Worm (Caenorhabditis elegans): ENCODE measurements around the gene Y57G11C.3.

Y57G11C.3 gene

DNA sequence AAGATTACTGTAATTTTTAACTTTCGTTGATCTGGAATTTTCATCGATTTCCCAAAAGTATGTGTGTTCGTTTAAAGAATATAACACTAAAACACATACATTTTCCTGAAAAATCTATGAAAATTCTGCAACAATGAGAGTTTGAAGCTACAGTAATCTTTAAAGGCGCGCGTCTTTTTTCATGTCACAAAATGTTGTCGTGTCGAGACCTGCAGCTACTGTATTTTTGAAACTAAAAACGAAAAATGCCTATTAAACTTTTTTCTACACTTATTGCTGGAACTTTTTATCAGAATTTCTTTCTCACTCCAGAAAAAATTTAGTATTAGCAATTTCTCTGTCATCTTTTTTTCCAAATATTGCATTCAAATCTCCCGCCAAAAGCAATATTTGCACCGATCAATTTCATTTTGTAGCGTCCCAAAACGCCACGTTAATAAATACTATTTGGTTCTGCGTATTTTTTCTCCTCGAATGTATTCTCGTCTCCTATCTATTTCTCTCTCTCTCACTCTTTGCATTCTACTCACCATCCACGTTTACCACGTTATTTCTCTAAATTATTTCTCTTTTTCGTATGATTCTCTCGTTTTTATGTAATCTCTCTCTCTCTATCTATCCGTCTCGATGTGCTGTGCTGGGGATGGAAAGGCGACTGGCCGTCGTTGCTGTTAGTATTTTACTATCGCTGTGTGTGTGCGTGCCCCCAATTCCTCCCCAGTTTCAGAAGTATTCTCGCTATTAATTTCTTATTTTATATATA, 18.6 kb downstream of the Y57G11C.3 start, which contains the start of gene melo-1:
TSS of gene melo-1 (plus strand) at position 658 of the 763 bp plus-strand sequence.
- TF ChIP-seq eyg-1 (tag; optimal IDR thresholded peaks at IDR 0.05) (no peak), tbx-2 (tag; optimal IDR thresholded peaks at IDR 0.05) (no peak), nfya-1 (tag; optimal IDR thresholded peaks at IDR 0.05) (peak; percentile 60), nhr-232 (tag; optimal IDR thresholded peaks at IDR 0.05) (no peak), pqm-1 (tag; optimal IDR thresholded peaks at IDR 0.05) (no peak), ceh-30 (tag; optimal IDR thresholded peaks at IDR 0.05) (no peak), ceh-19 (GFP tag; optimal IDR thresholded peaks at IDR 0.05) (peak; percentile 11), unc-42 (tag; optimal IDR thresholded peaks at IDR 0.05) (peak; percentile 51), sox-2 (GFP tag; IDR thresholded peaks at IDR 0.05) (no peak), unc-55 (GFP tag; optimal IDR thresholded peaks at IDR 0.05) (peak; percentile 42), ceh-45 (GFP tag; IDR thresholded peaks at IDR 0.05) (no peak)

DNA sequence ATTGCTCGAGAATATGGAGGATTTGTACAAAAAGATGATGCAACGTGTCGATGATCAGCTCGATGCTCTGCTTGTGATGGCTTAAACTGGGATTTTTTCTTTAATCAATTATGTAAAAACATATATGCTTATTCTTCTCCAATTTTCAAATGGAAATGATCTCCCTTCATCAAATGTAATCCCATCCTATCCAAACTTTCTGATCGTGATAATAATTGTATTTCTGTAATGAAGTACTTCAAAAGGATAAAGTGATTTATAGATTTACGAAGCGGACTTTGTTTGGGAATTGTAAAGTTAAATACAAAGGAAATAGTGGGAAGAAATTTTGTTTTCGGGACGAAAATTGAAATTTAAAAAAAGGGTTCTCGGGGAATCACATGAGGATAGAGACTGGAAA, 22.6 kb downstream of the Y57G11C.3 start:
- TF ChIP-seq pros-1 (tag; optimal IDR thresholded peaks at IDR 0.05) (no peak), unc-42 (tag; optimal IDR thresholded peaks at IDR 0.05) (no peak), ama-1 (optimal IDR thresholded peaks at IDR 0.05) (peak; percentile 13), mec-3 (tag; optimal IDR thresholded peaks at IDR 0.05; ENCODE audit: borderline replicate concordance) (no peak), eyg-1 (tag; optimal IDR thresholded peaks at IDR 0.05) (no peak), hlh-15 (tag; optimal IDR thresholded peaks at IDR 0.05) (no peak), ceh-45 (GFP tag; IDR thresholded peaks at IDR 0.05) (no peak)

DNA sequence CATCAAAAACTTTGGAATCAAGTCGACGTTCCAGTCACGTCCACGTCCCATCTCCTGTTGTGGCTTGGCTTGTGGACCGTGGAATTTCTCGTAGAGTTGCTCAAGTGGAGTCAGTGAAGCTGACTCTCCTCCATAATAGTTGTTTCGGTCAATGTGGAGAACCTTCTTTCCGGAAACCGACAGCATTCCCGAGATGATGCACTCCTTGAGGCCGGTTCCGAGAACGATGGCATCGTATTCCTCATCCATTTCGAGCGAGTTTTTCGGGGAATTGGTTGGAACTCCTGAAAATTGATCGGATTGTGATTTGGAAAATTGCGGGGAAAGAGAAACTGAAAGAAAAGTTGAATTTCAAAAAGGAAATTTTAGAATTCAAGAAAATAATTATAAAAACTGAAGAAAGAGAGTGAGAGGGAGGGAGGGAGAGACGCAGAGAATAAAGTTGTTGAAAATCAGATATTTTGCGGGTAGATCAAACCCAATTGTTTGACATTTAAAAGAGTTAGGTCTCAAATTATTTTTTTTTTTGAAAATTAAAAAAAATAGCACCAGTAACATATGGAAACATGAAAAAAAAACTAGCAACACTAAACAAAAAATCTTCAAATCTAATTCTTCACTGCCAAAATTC, 24.7 kb downstream of the Y57G11C.3 start, which contains the start of gene gdi-1:
TSS of gene gdi-1 (minus strand) at position 286 of the 631 bp plus-strand sequence.
- TF ChIP-seq ceh-6 (GFP tag; optimal IDR thresholded peaks at IDR 0.05) = no peak
- TF ChIP-seq hlh-6 (tag; optimal IDR thresholded peaks at IDR 0.05) = no peak
- no peak for TF ChIP-seq K02D7.2 (tag; optimal IDR thresholded peaks at IDR 0.05)
- no peak for TF ChIP-seq ztf-16 (tag; optimal IDR thresholded peaks at IDR 0.05)
- TF ChIP-seq elt-2 (tag; optimal IDR thresholded peaks at IDR 0.05) = no peak

DNA sequence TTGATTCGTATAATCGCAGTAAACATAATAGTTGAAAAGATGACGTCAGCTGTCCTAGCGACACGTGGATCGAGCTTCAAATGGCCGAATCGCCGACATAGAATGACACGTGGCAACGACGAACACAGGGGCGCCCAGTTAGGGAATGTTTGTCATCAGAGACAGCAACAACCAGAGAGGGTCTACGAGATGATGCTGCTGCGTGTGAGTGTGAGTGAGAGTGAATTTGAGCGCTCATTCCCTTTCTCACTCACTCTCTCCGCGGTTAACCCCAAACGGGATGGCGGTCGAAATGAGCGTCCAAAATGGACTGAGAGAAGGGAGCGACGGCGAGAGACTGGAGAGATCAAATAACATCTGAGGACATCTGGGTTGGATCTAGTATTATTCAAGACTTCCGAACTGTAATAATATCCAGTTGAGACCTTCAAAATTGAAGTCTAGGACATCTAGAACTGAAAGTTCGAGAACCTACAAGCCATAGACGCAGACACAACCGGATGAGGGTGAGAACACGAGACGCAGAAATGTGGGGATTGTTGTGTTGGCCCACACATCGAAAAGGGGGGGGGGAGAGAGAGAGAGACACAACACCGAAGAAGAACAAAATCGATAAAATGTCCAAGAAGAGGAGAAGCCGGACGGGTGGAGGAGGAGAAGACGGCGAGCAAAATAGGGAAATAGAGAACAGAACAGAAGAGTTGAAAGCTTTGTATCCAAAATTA, 26.1 kb downstream of the Y57G11C.3 start:
- TF ChIP-seq ets-4 (tag; optimal IDR thresholded peaks at IDR 0.05) (peak; percentile 51), fax-1 (tag; optimal IDR thresholded peaks at IDR 0.05) (no peak), lin-11 (tag; optimal IDR thresholded peaks at IDR 0.05) (no peak), syd-9 (tag; optimal IDR thresholded peaks at IDR 0.05) (peak; percentile 13), unc-3 (GFP tag; conservative IDR thresholded peaks at IDR 0.05) (no peak), unc-3 (tag; optimal IDR thresholded peaks at IDR 0.05) (no peak), ceh-19 (GFP tag; optimal IDR thresholded peaks at IDR 0.05) (peak; percentile 50), nfya-1 (tag; optimal IDR thresholded peaks at IDR 0.05) (peak; percentile 75), K09A11.1 (tag; optimal IDR thresholded peaks at IDR 0.05; ENCODE audit: insufficient read depth) (no peak), tbx-2 (tag; optimal IDR thresholded peaks at IDR 0.05) (peak; percentile 36), ref-2 (tag; optimal IDR thresholded peaks at IDR 0.05) (peak; percentile 59), che-1 (tag; optimal IDR thresholded peaks at IDR 0.05) (no peak), unc-42 (tag; optimal IDR thresholded peaks at IDR 0.05) (no peak), pros-1 (tag; optimal IDR thresholded peaks at IDR 0.05) (peak; percentile 2), ceh-31 (tag; optimal IDR thresholded peaks at IDR 0.05) (peak; percentile 63), ceh-9 (tag; optimal IDR thresholded peaks at IDR 0.05) (no peak), hlh-8 (tag; optimal IDR thresholded peaks at IDR 0.05) (no peak), C38D4.7 (GFP tag; optimal IDR thresholded peaks at IDR 0.05) (peak; percentile 1), nhr-11 (tag; optimal IDR thresholded peaks at IDR 0.05) (no peak), rnt-1 (tag; optimal IDR thresholded peaks at IDR 0.05) (peak; percentile 61), ceh-34 (tag; optimal IDR thresholded peaks at IDR 0.05) (peak; percentile 74), ceh-14 (tag; optimal IDR thresholded peaks at IDR 0.05) (peak; percentile 7), fkh-10 (GFP tag; optimal IDR thresholded peaks at IDR 0.05) (peak; percentile 34), tbx-7 (tag; optimal IDR thresholded peaks at IDR 0.05) (no peak), ceh-2 (tag; optimal IDR thresholded peaks at IDR 0.05) (no peak), ceh-6 (GFP tag; optimal IDR thresholded peaks at IDR 0.05) (peak; percentile 27), ceh-48 (tag; optimal IDR thresholded peaks at IDR 0.05) (peak; percentile 94), ceh-18 (tag; optimal IDR thresholded peaks at IDR 0.05) (peak; percentile 30), odd-2 (tag; optimal IDR thresholded peaks at IDR 0.05) (no peak)
